Worm (Caenorhabditis elegans): ENCODE results near the gene F55B11.5.

The F55B11.5 gene

DNA sequence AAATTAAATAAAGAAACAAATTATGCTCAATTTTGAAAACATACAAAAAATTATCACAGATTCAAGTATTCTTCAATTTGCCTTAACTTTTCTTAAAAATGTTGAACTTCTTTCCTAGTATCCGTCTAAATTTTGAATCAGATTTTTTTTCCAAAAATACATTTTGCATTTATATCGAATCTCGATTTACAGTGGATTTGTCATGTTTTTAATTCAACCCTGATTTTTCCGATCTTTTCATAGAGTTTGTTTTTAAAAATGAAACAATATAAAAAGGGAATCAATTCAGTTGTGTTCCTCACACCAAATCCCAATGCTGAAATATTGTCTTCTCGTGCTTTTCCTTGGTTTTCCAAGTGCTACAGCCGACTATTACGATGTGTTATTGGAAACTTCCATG, 3.1 kb upstream of the F55B11.5 start, which contains the start of gene F55B11.3:
Gene F55B11.3 (plus strand): TSS at position 301 of the 400 bp plus-strand sequence.
- TF ChIP-seq snpc-4 (tag; optimal IDR thresholded peaks at IDR 0.05): no peak
- TF ChIP-seq elt-1 (tag; optimal IDR thresholded peaks at IDR 0.05; ENCODE audit: borderline replicate concordance, insufficient read depth): no peak
- TF ChIP-seq nhr-2 (tag; optimal IDR thresholded peaks at IDR 0.05): no peak
- no peak for TF ChIP-seq ceh-39 (tag; optimal IDR thresholded peaks at IDR 0.05)
- no peak for TF ChIP-seq unc-39 (tag; optimal IDR thresholded peaks at IDR 0.05)
- no peak for TF ChIP-seq zip-8 (tag; optimal IDR thresholded peaks at IDR 0.05)
- no peak for TF ChIP-seq ces-1 (GFP tag; optimal IDR thresholded peaks at IDR 0.05)
- no peak for TF ChIP-seq elt-3 (tag; optimal IDR thresholded peaks at IDR 0.05)
- TF ChIP-seq tbx-8 (GFP tag; optimal IDR thresholded peaks at IDR 0.05): no peak
- TF ChIP-seq lsy-2 (tag; optimal IDR thresholded peaks at IDR 0.05): no peak
- TF ChIP-seq unc-120 (tag; optimal IDR thresholded peaks at IDR 0.05; ENCODE audit: poor library complexity, severe bottlenecking): no peak
- TF ChIP-seq nhr-12 (tag; optimal IDR thresholded peaks at IDR 0.05): no peak
- TF ChIP-seq sem-2 (GFP tag; optimal IDR thresholded peaks at IDR 0.05): no peak
- TF ChIP-seq pha-4 (tag; optimal IDR thresholded peaks at IDR 0.05): no peak
- TF ChIP-seq sptf-1 (tag; optimal IDR thresholded peaks at IDR 0.05): no peak
- TF ChIP-seq ham-2 (GFP tag; optimal IDR thresholded peaks at IDR 0.05): no peak
- no peak for TF ChIP-seq nhr-237 (tag; optimal IDR thresholded peaks at IDR 0.05)

ce11 chrIV:14430853-14431252, 3.4 kb downstream of the F55B11.5 start, which contains the start of gene F55B11.4:
TSS of gene F55B11.4 (minus strand) at chrIV:14430920.
- TF ChIP-seq flh-1 (GFP tag; optimal IDR thresholded peaks at IDR 0.05): no peak
- TF ChIP-seq elt-1 (tag; optimal IDR thresholded peaks at IDR 0.05; ENCODE audit: borderline replicate concordance, insufficient read depth): no peak
- TF ChIP-seq unc-39 (tag; optimal IDR thresholded peaks at IDR 0.05): no peak
- no peak for TF ChIP-seq nhr-237 (tag; optimal IDR thresholded peaks at IDR 0.05)
- no peak for TF ChIP-seq zip-8 (tag; optimal IDR thresholded peaks at IDR 0.05)
- no peak for TF ChIP-seq pha-4 (tag; optimal IDR thresholded peaks at IDR 0.05)
- no peak for TF ChIP-seq drap-1 (GFP tag; optimal IDR thresholded peaks at IDR 0.05)
- TF ChIP-seq nhr-28 (tag; optimal IDR thresholded peaks at IDR 0.05): no peak
- TF ChIP-seq nhr-2 (tag; optimal IDR thresholded peaks at IDR 0.05): no peak
- no peak for TF ChIP-seq cnd-1 (tag; optimal IDR thresholded peaks at IDR 0.05)
- no peak for TF ChIP-seq unc-62 (GFP tag; optimal IDR thresholded peaks at IDR 0.05)
- TF ChIP-seq mls-2 (tag; optimal IDR thresholded peaks at IDR 0.05): no peak
- TF ChIP-seq nhr-12 (tag; optimal IDR thresholded peaks at IDR 0.05): no peak
- no peak for TF ChIP-seq sem-2 (GFP tag; optimal IDR thresholded peaks at IDR 0.05)
- no peak for TF ChIP-seq bed-3 (GFP tag; optimal IDR thresholded peaks at IDR 0.05)

DNA sequence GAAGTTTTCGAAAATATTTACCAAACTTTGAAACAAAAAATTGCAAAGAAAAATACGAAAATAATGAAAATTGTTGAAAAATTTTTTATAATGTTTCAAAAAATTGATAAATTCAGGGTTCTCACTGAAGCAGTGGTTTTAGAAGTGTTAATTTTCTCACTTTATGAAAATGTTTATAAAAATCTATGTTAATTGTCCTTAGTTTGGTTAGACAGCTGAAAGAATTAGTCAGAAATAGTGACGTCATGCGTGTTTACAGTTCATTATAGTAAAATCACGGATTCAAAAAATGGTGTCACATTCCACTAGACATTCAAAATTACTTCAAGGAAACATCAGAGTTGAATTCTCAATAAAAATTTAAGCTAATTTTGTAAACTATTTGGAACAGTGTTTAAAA, 8.4 kb downstream of the F55B11.5 start:
- no peak for TF ChIP-seq blmp-1 (tag; optimal IDR thresholded peaks at IDR 0.05)
- TF ChIP-seq hlh-1 (tag; optimal IDR thresholded peaks at IDR 0.05): no peak
- TF ChIP-seq ceh-83 (GFP tag; optimal IDR thresholded peaks at IDR 0.05): no peak
- no peak for TF ChIP-seq drap-1 (GFP tag; optimal IDR thresholded peaks at IDR 0.05)
- TF ChIP-seq snpc-4 (tag; optimal IDR thresholded peaks at IDR 0.05): no peak
- TF ChIP-seq pha-4 (tag; optimal IDR thresholded peaks at IDR 0.05): no peak
- TF ChIP-seq bed-3 (GFP tag; optimal IDR thresholded peaks at IDR 0.05): no peak
- TF ChIP-seq sem-2 (GFP tag; optimal IDR thresholded peaks at IDR 0.05): no peak
- TF ChIP-seq lin-32 (GFP tag; optimal IDR thresholded peaks at IDR 0.05): no peak
- no peak for TF ChIP-seq mep-1 (tag; optimal IDR thresholded peaks at IDR 0.05)

DNA sequence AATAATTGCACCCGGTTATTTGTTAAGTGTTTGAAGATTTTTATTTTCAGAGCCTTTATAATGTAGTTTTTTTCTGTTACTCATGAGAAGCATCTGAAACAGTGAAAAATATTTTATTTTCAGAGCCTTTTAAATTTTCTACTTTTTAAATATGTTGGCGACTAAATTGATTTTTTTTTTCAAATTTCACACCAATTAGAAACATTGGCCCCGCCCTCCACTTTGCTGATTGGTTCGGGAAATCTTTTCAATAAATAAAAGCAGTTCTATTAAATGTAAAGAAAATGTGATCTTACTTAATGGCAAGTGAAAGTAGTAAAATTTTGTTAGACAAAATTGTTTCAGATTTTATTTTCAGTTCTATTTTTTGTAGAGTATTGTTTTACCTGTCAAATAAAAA, 9.9 kb downstream of the F55B11.5 start:
- TF ChIP-seq nhr-12 (tag; optimal IDR thresholded peaks at IDR 0.05) (no peak), snpc-4 (tag; optimal IDR thresholded peaks at IDR 0.05) (no peak), bed-3 (GFP tag; optimal IDR thresholded peaks at IDR 0.05) (no peak), blmp-1 (tag; optimal IDR thresholded peaks at IDR 0.05) (no peak), mep-1 (tag; optimal IDR thresholded peaks at IDR 0.05) (no peak), M03D4.4 (tag; optimal IDR thresholded peaks at IDR 0.05) (no peak), sptf-1 (tag; optimal IDR thresholded peaks at IDR 0.05) (no peak), ham-2 (GFP tag; optimal IDR thresholded peaks at IDR 0.05) (no peak), mab-5 (tag; optimal IDR thresholded peaks at IDR 0.05) (no peak), drap-1 (GFP tag; optimal IDR thresholded peaks at IDR 0.05) (no peak), nhr-76 (tag; optimal IDR thresholded peaks at IDR 0.05) (no peak), lin-13 (tag; optimal IDR thresholded peaks at IDR 0.05) (no peak), lsy-2 (tag; optimal IDR thresholded peaks at IDR 0.05) (no peak), lin-32 (GFP tag; optimal IDR thresholded peaks at IDR 0.05) (no peak)
